Fruit fly (Drosophila melanogaster): ENCODE data around the gene mtgo.

Gene mtgo

DNA sequence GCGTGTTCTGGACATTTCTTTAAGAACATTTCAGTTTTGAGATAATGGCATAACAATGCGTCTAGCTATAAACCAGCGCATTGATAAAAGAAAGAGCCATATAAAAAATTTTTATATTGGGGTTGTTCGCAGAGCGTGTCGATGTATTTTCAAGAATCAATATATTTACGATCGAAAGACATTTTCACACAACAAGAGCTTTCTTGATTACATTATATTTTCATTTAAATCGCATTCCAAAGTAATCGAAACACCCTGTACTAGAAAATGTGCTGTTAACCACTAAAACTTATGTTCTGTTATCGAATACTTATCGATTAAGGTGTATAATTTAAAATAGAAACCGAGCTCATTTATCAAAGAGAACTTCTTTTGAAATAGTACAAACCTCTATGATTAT lies 158.9 kb downstream of the mtgo start (continued):
- no peak for TF ChIP-seq Sry-β (GFP tag; optimal IDR thresholded peaks at IDR 0.05)
- no peak for TF ChIP-seq CG4617 (GFP tag; optimal IDR thresholded peaks at IDR 0.05; ENCODE audit: borderline replicate concordance)
- TF ChIP-seq gem (tag; optimal IDR thresholded peaks at IDR 0.05), result peak; percentile 70
- TF ChIP-seq Bteb2 (GFP tag; optimal IDR thresholded peaks at IDR 0.05), result peak; percentile 28
- peak; percentile 23 for TF ChIP-seq CG1647 (GFP tag; optimal IDR thresholded peaks at IDR 0.05)
- peak; percentile 35 for TF ChIP-seq CG18476 (GFP tag; optimal IDR thresholded peaks at IDR 0.05)
- TF ChIP-seq ato (GFP tag; IDR thresholded peaks at IDR 0.05; ENCODE audit: partially characterized antibody), result no peak
- TF ChIP-seq psq (GFP tag; optimal IDR thresholded peaks at IDR 0.05), result no peak
- no peak for TF ChIP-seq CG6683 (GFP tag; optimal IDR thresholded peaks at IDR 0.05)
- TF ChIP-seq abd-A (tag; optimal IDR thresholded peaks at IDR 0.05), result no peak
- TF ChIP-seq Dad (GFP tag; optimal IDR thresholded peaks at IDR 0.05), result peak; percentile 40
- TF ChIP-seq Antp (GFP tag; optimal IDR thresholded peaks at IDR 0.05), result no peak
- no peak for TF ChIP-seq E2f1 (GFP tag; IDR thresholded peaks at IDR 0.05)
- no peak for TF ChIP-seq kah (GFP tag; optimal IDR thresholded peaks at IDR 0.05)
- no peak for TF ChIP-seq CG14860 (GFP tag; IDR thresholded peaks at IDR 0.05; ENCODE audit: partially characterized antibody)
- no peak for TF ChIP-seq hth (optimal IDR thresholded peaks at IDR 0.05)
- no peak for TF ChIP-seq Spps (tag; optimal IDR thresholded peaks at IDR 0.05)
- no peak for TF ChIP-seq cwo (GFP tag; optimal IDR thresholded peaks at IDR 0.05)
- TF ChIP-seq org-1 (GFP tag; optimal IDR thresholded peaks at IDR 0.05), result no peak
- TF ChIP-seq Hr39 (optimal IDR thresholded peaks at IDR 0.05), result no peak
- TF ChIP-seq lola (GFP tag; optimal IDR thresholded peaks at IDR 0.05), result no peak
- TF ChIP-seq stwl (tag; optimal IDR thresholded peaks at IDR 0.05), result no peak
- no peak for TF ChIP-seq CG6272 (GFP tag; IDR thresholded peaks at IDR 0.05)
- TF ChIP-seq az2 (GFP tag; optimal IDR thresholded peaks at IDR 0.05), result peak; percentile 31
- TF ChIP-seq E2f2 (GFP tag; IDR thresholded peaks at IDR 0.05), result peak; percentile 83
- no peak for TF ChIP-seq slp2 (GFP tag; optimal IDR thresholded peaks at IDR 0.05)
- TF ChIP-seq CG12236 (GFP tag; optimal IDR thresholded peaks at IDR 0.05), result peak; percentile 14
- TF ChIP-seq her (GFP tag; optimal IDR thresholded peaks at IDR 0.05), result no peak
- TF ChIP-seq toy (GFP tag; IDR thresholded peaks at IDR 0.05), result no peak
- no peak for TF ChIP-seq BEAF-32 (GFP tag; optimal IDR thresholded peaks at IDR 0.05)
- no peak for TF ChIP-seq yki (optimal IDR thresholded peaks at IDR 0.05)
- TF ChIP-seq pum (GFP tag; optimal IDR thresholded peaks at IDR 0.05), result no peak
- TF ChIP-seq trem (tag; optimal IDR thresholded peaks at IDR 0.05), result no peak
- no peak for TF ChIP-seq bcd (GFP tag; optimal IDR thresholded peaks at IDR 0.05)
- no peak for TF ChIP-seq CG8924 (tag; optimal IDR thresholded peaks at IDR 0.05)
- no peak for TF ChIP-seq oc (tag; optimal IDR thresholded peaks at IDR 0.05)
- TF ChIP-seq HLH54F (GFP tag; optimal IDR thresholded peaks at IDR 0.05), result peak; percentile 48
- TF ChIP-seq Rx (GFP tag; IDR thresholded peaks at IDR 0.05), result no peak
- TF ChIP-seq CG10147 (GFP tag; optimal IDR thresholded peaks at IDR 0.05), result peak; percentile 49
- peak; percentile 21; the same call in 1 of the 2 replicates for TF ChIP-seq CG14014 (GFP tag; IDR thresholded peaks at IDR 0.05)
- TF ChIP-seq CG10979 (tag; optimal IDR thresholded peaks at IDR 0.05), result no peak
- TF ChIP-seq ash1 (GFP tag; optimal IDR thresholded peaks at IDR 0.05), result no peak
- TF ChIP-seq CG7839 (tag; optimal IDR thresholded peaks at IDR 0.05), result no peak
- TF ChIP-seq Pdp1 (GFP tag; optimal IDR thresholded peaks at IDR 0.05), result peak; percentile 18 to 52
- peak; percentile 49; the same call in 1 of the 3 replicates for TF ChIP-seq Dbx (GFP tag; IDR thresholded peaks at IDR 0.05)
- TF ChIP-seq Mes4 (GFP tag; optimal IDR thresholded peaks at IDR 0.05), result no peak
- no peak for TF ChIP-seq gt (GFP tag; IDR thresholded peaks at IDR 0.05)
- TF ChIP-seq CG12104 (GFP tag; optimal IDR thresholded peaks at IDR 0.05), result peak; percentile 43
- TF ChIP-seq en (GFP tag; optimal IDR thresholded peaks at IDR 0.05), result peak; percentile 32
- TF ChIP-seq jumu (GFP tag; optimal IDR thresholded peaks at IDR 0.05), result peak; percentile 27
- TF ChIP-seq cas (GFP tag; IDR thresholded peaks at IDR 0.05), result no peak
- TF ChIP-seq ranshi (GFP tag; IDR thresholded peaks at IDR 0.05), result peak; percentile 61; the same call in 1 of the 2 replicates

Data from whole organism, embryonic.